Worm (Caenorhabditis elegans) whole organism, young adult: ENCODE results near the gene daf-36.

Experiments used
- B0261.1 ChIP-seq: sonication (generic microtip); optimal IDR thresholded peaks from 2 replicates; lab custom pipeline; 2016; ENCODE audit warnings: mild to moderate bottlenecking, missing genetic modification characterization, moderate library complexity, missing compliant biosample characterization
- B0336.3 ChIP-seq: fragments of 200-800 bp; sonication (Bioruptor generic); IDR thresholded peaks from 2 replicates; pipeline ENCODE4 v1.3.6; 2022; ENCODE audit warnings: missing genetic modification characterization, missing compliant biosample characterization
- C06A6.2 ChIP-seq: fragments of 200-800 bp; sonication (Bioruptor generic); conservative IDR thresholded peaks from 2 replicates; pipeline ENCODE4 v1.3.6; 2022; ENCODE audit warnings: missing genetic modification characterization, missing compliant biosample characterization
- C17E4.6 ChIP-seq: fragments of 200-800 bp; sonication (Bioruptor generic); IDR thresholded peaks from 2 replicates; pipeline ENCODE4 v1.3.6; 2022; ENCODE audit warnings: missing genetic modification reagents, missing genetic modification characterization, missing compliant biosample characterization
- F22D6.2 ChIP-seq: sonication (generic microtip); optimal IDR thresholded peaks from 2 replicates; lab custom pipeline; 2016; ENCODE audit warnings: mild to moderate bottlenecking, missing genetic modification characterization, missing compliant biosample characterization
- F23B12.7 ChIP-seq: sonication (generic microtip); optimal IDR thresholded peaks from 2 replicates; lab custom pipeline; 2017; ENCODE audit warnings: missing genetic modification characterization, mild to moderate bottlenecking, missing compliant biosample characterization, antibody characterized with exemption, moderate library complexity; ENCODE audit not compliant: insufficient read depth
- F37B4.10 ChIP-seq: fragments of 200-800 bp; sonication (Bioruptor generic); IDR thresholded peaks from 2 replicates; pipeline ENCODE4 v1.3.6; 2022; ENCODE audit warnings: missing genetic modification characterization, missing compliant biosample characterization
- F49E8.2 ChIP-seq: sonication (generic microtip); optimal IDR thresholded peaks from 3 replicates; lab custom pipeline; 2017; ENCODE audit warnings: missing genetic modification characterization, mild to moderate bottlenecking, missing compliant biosample characterization, antibody characterized with exemption, moderate library complexity; ENCODE audit not compliant: insufficient read depth
- F52B5.7 ChIP-seq: sonication (generic microtip); optimal IDR thresholded peaks from 2 replicates; lab custom pipeline; 2016; ENCODE audit warnings: mild to moderate bottlenecking, missing genetic modification characterization, missing compliant biosample characterization
- T07F8.4 ChIP-seq: sonication (generic microtip); optimal IDR thresholded peaks from 2 replicates; lab custom pipeline; 2016; ENCODE audit warnings: mild to moderate bottlenecking, missing genetic modification characterization, moderate library complexity, missing compliant biosample characterization
- T26A5.8 ChIP-seq: sonication (generic microtip); optimal IDR thresholded peaks from 2 replicates; lab custom pipeline; 2016; ENCODE audit warnings: missing genetic modification characterization, missing compliant biosample characterization
- Y56A3A.18 ChIP-seq: fragments of 200-800 bp; sonication (Bioruptor generic); IDR thresholded peaks from 2 replicates; pipeline ENCODE4 v1.3.6; 2022; ENCODE audit warnings: missing genetic modification reagents, missing genetic modification characterization, missing compliant biosample characterization
- Y95B8A.8 ChIP-seq: fragments of 200-800 bp; sonication (Bioruptor generic); IDR thresholded peaks from 2 replicates; pipeline ENCODE4 v1.3.6; 2022; ENCODE audit warnings: missing genetic modification reagents, missing genetic modification characterization, missing compliant biosample characterization
- akir-1 ChIP-seq: fragments of 200-800 bp; sonication (Bioruptor generic); optimal IDR thresholded peaks from 2 replicates; lab custom pipeline; 2018; ENCODE audit warnings: mild to moderate bottlenecking, missing genetic modification characterization, moderate library complexity, missing compliant biosample characterization
- ama-1 ChIP-seq, 3 experiments: fragments of 150-350 bp in 1 of 3; sonication (generic microtip) in 2 of 3; optimal IDR thresholded peaks; 2 replicates each; lab custom pipeline; 2014 to 2018; ENCODE audit warnings: missing biosample characterization in 2 of 3, missing genetic modification characterization in 2 of 3, missing genetic modification reagents in 2 of 3
- atf-7 ChIP-seq: sonication (generic microtip); optimal IDR thresholded peaks from 2 replicates; lab custom pipeline; 2017; ENCODE audit warnings: mild to moderate bottlenecking, missing genetic modification characterization, missing compliant biosample characterization
- attf-3 ChIP-seq: fragments of 200-800 bp; sonication (Bioruptor generic); conservative IDR thresholded peaks from 2 replicates; pipeline ENCODE4 v1.3.6; 2022; ENCODE audit warnings: missing genetic modification reagents, missing genetic modification characterization, missing compliant biosample characterization
- bed-2 ChIP-seq: fragments of 200-800 bp; sonication (Bioruptor generic); IDR thresholded peaks from 2 replicates; pipeline ENCODE4 v1.3.6; 2022; ENCODE audit warnings: missing genetic modification reagents, missing genetic modification characterization, missing compliant biosample characterization
- ccch-3 ChIP-seq: fragments of 200-800 bp; sonication (Bioruptor generic); optimal IDR thresholded peaks from 2 replicates; lab custom pipeline; 2018; ENCODE audit warnings: mild to moderate bottlenecking, missing genetic modification characterization, missing compliant biosample characterization
- cebp-2 ChIP-seq: fragments of 200-800 bp; sonication (Bioruptor generic); IDR thresholded peaks from 2 replicates; pipeline ENCODE4 v1.3.6; 2022; ENCODE audit warnings: missing genetic modification characterization, missing compliant biosample characterization
- ceh-100 ChIP-seq: fragments of 200-800 bp; sonication (Bioruptor generic); IDR thresholded peaks from 2 replicates; pipeline ENCODE4 v1.3.6; 2022; ENCODE audit warnings: missing genetic modification reagents, missing genetic modification characterization, missing compliant biosample characterization
- ceh-79 ChIP-seq: sonication (generic microtip); optimal IDR thresholded peaks from 2 replicates; lab custom pipeline; 2017; ENCODE audit warnings: mild to moderate bottlenecking, missing genetic modification characterization, missing compliant biosample characterization
- ceh-91 ChIP-seq: fragments of 200-800 bp; sonication (Bioruptor generic); IDR thresholded peaks from 2 replicates; pipeline ENCODE4 v1.3.6; 2022; ENCODE audit warnings: missing genetic modification reagents, missing genetic modification characterization, missing compliant biosample characterization
- chd-7 ChIP-seq: sonication (generic microtip); optimal IDR thresholded peaks from 2 replicates; lab custom pipeline; 2016; ENCODE audit warnings: mild to moderate bottlenecking, missing genetic modification characterization, moderate library complexity, missing compliant biosample characterization
- die-1 ChIP-seq: sonication (generic microtip); optimal IDR thresholded peaks from 2 replicates; lab custom pipeline; 2016; ENCODE audit warnings: missing genotype, mild to moderate bottlenecking, missing genetic modification characterization, missing compliant biosample characterization
- dpff-1 ChIP-seq: sonication (generic microtip); optimal IDR thresholded peaks from 2 replicates; lab custom pipeline; 2017; ENCODE audit warnings: mild to moderate bottlenecking, missing genetic modification characterization, missing compliant biosample characterization
- egrh-3 ChIP-seq: fragments of 200-800 bp; sonication (Bioruptor generic); IDR thresholded peaks from 2 replicates; pipeline ENCODE4 v1.3.6; 2022; ENCODE audit warnings: missing genetic modification reagents, missing genetic modification characterization, missing compliant biosample characterization
- gei-17 ChIP-seq: fragments of 200-800 bp; sonication (Bioruptor generic); optimal IDR thresholded peaks from 2 replicates; lab custom pipeline; 2018; ENCODE audit warnings: mild to moderate bottlenecking, missing genetic modification characterization, missing compliant biosample characterization
- him-1 ChIP-seq: sonication (generic microtip); optimal IDR thresholded peaks from 2 replicates; lab custom pipeline; 2016; ENCODE audit warnings: missing genotype, missing genetic modification reagents, missing genetic modification characterization, missing compliant biosample characterization
- hsf-1 ChIP-seq: fragments of 200-800 bp; sonication (Bioruptor generic); IDR thresholded peaks from 2 replicates; pipeline ENCODE4 v1.3.6; 2022; ENCODE audit warnings: missing genetic modification reagents, missing genetic modification characterization, missing compliant biosample characterization
- let-526 ChIP-seq: fragments of 200-800 bp; sonication (Bioruptor generic); IDR thresholded peaks from 2 replicates; pipeline ENCODE4 v1.3.6; 2022; ENCODE audit warnings: missing genetic modification reagents, missing genetic modification characterization, missing compliant biosample characterization
- lin-54 ChIP-seq: fragments of 200-800 bp; sonication (Bioruptor generic); optimal IDR thresholded peaks from 2 replicates; lab custom pipeline; 2018; ENCODE audit warnings: mild to moderate bottlenecking, missing genetic modification characterization, missing compliant biosample characterization
- lir-1 ChIP-seq: fragments of 200-800 bp; sonication (Bioruptor generic); conservative IDR thresholded peaks from 2 replicates; pipeline ENCODE4 v1.3.6; 2022; ENCODE audit warnings: missing genetic modification reagents, missing genetic modification characterization, missing compliant biosample characterization
- madf-10 ChIP-seq: sonication (generic microtip); optimal IDR thresholded peaks from 2 replicates; lab custom pipeline; 2016; ENCODE audit warnings: mild to moderate bottlenecking, missing genetic modification characterization, missing compliant biosample characterization
- madf-8 ChIP-seq: fragments of 200-800 bp; sonication (Bioruptor generic); conservative IDR thresholded peaks from 2 replicates; pipeline ENCODE4 v1.3.6; 2022; ENCODE audit warnings: missing genetic modification reagents, missing genetic modification characterization, missing compliant biosample characterization
- mxl-1 ChIP-seq: sonication (generic microtip); optimal IDR thresholded peaks from 2 replicates; lab custom pipeline; 2016; ENCODE audit warnings: missing genetic modification characterization, missing compliant biosample characterization
- nhr-120 ChIP-seq: fragments of 200-800 bp; sonication (Bioruptor generic); IDR thresholded peaks from 2 replicates; pipeline ENCODE4 v1.3.6; 2022; ENCODE audit warnings: missing genetic modification characterization, missing compliant biosample characterization
- nhr-27 ChIP-seq: fragments of 200-800 bp; sonication (Bioruptor generic); optimal IDR thresholded peaks from 2 replicates; lab custom pipeline; 2018; ENCODE audit warnings: mild to moderate bottlenecking, missing genetic modification characterization, moderate library complexity, missing compliant biosample characterization
- pbrm-1 ChIP-seq: fragments of 200-800 bp; sonication (Bioruptor generic); IDR thresholded peaks from 2 replicates; pipeline ENCODE4 v1.3.6; 2022; ENCODE audit warnings: missing genetic modification reagents, missing genetic modification characterization, missing compliant biosample characterization
- pha-4 ChIP-seq: fragments of 150-350 bp; sonication (generic microtip); optimal IDR thresholded peaks from 2 replicates; lab custom pipeline; 2014; ENCODE audit warnings: missing biosample characterization, missing genetic modification reagents, missing genetic modification characterization
- repo-1 ChIP-seq: sonication (generic microtip); optimal IDR thresholded peaks from 2 replicates; lab custom pipeline; 2017; ENCODE audit warnings: mild to moderate bottlenecking, missing genetic modification characterization, missing compliant biosample characterization
- snpc-1.3 ChIP-seq: sonication (generic microtip); optimal IDR thresholded peaks from 2 replicates; lab custom pipeline; 2017; ENCODE audit warnings: missing genetic modification characterization, mild to moderate bottlenecking, missing compliant biosample characterization, antibody characterized with exemption, moderate library complexity, missing genotype, missing genetic modification reagents; ENCODE audit not compliant: insufficient read depth
- tbp1 ChIP-seq: fragments of 200-800 bp; sonication (Bioruptor generic); optimal IDR thresholded peaks from 2 replicates; lab custom pipeline; 2018; ENCODE audit warnings: mild to moderate bottlenecking, missing genetic modification characterization, missing compliant biosample characterization
- tbx-9 ChIP-seq: sonication (generic microtip); optimal IDR thresholded peaks from 2 replicates; lab custom pipeline; 2016; ENCODE audit warnings: borderline replicate concordance, missing genetic modification characterization, inconsistent platforms, missing compliant biosample characterization
- xnd-1 ChIP-seq: sonication (generic microtip); optimal IDR thresholded peaks from 2 replicates; lab custom pipeline; 2016; ENCODE audit warnings: missing genotype, missing genetic modification reagents, missing genetic modification characterization, missing compliant biosample characterization
- zim-3 ChIP-seq: sonication (generic microtip); optimal IDR thresholded peaks from 2 replicates; lab custom pipeline; 2017; ENCODE audit warnings: mild to moderate bottlenecking, missing genetic modification characterization, moderate library complexity, missing compliant biosample characterization
- ztf-18 ChIP-seq: sonication (generic microtip); optimal IDR thresholded peaks from 2 replicates; lab custom pipeline; 2016; ENCODE audit warnings: missing genotype, mild to moderate bottlenecking, missing genetic modification characterization, missing compliant biosample characterization
- ztf-22 ChIP-seq: fragments of 200-800 bp; sonication (Bioruptor generic); optimal IDR thresholded peaks from 2 replicates; lab custom pipeline; 2018; ENCODE audit warnings: mild to moderate bottlenecking, missing genetic modification characterization, moderate library complexity, missing compliant biosample characterization
- ztf-25 ChIP-seq: fragments of 200-800 bp; sonication (Bioruptor generic); IDR thresholded peaks from 2 replicates; pipeline ENCODE4 v1.3.6; 2022; ENCODE audit warnings: missing genetic modification reagents, missing genetic modification characterization, missing compliant biosample characterization

Gene daf-36

ce11 chrV:10237959-10238444 lies 12.5 kb upstream of the daf-36 start (continued):
- TF ChIP-seq ztf-25: peak; percentile 85
- TF ChIP-seq cebp-2 (GFP tag; lab: Robert Waterston, UW): no peak
- no peak for TF ChIP-seq ama-1 (optimal IDR thresholded peaks at IDR 0.05; lab: Kevin White, UChicago)
- TF ChIP-seq ama-1 (GFP tag; optimal IDR thresholded peaks at IDR 0.05; lab: Kevin White, UChicago): no peak
- TF ChIP-seq madf-10 (tag; lab: Kevin White, UChicago): no peak
- no peak for TF ChIP-seq pha-4 (tag; lab: Kevin White, UChicago)
- TF ChIP-seq gei-17 (GFP tag; lab: Kevin White, UChicago): no peak
- TF ChIP-seq dpff-1 (tag; lab: Kevin White, UChicago): peak; percentile 93
- no peak for TF ChIP-seq tbx-9 (tag; lab: Kevin White, UChicago)
- TF ChIP-seq ztf-18: peak; percentile 7
- no peak for TF ChIP-seq ccch-3 (GFP tag; lab: Kevin White, UChicago)
- peak; percentile 9 for TF ChIP-seq B0261.1 (tag; lab: Kevin White, UChicago)
- peak; percentile 58 for TF ChIP-seq F49E8.2 (tag; lab: Kevin White, UChicago)
- TF ChIP-seq ceh-91 (GFP tag; lab: Robert Waterston, UW): peak; percentile 14; the same call in 1 of the 2 replicates
- TF ChIP-seq F37B4.10 (GFP tag; lab: Robert Waterston, UW): no peak
- TF ChIP-seq chd-7 (tag; lab: Kevin White, UChicago): peak; percentile 78
- TF ChIP-seq let-526 (GFP tag; lab: Robert Waterston, UW): no peak
- TF ChIP-seq Y95B8A.8 (GFP tag; lab: Robert Waterston, UW): peak; percentile 85; the same call in 1 of the 2 replicates
- TF ChIP-seq him-1 (tag; lab: Kevin White, UChicago): no peak
- no peak for TF ChIP-seq ceh-100 (GFP tag; lab: Robert Waterston, UW)
- peak; percentile 73 for TF ChIP-seq atf-7 (tag; lab: Kevin White, UChicago)
- TF ChIP-seq F52B5.7 (tag; lab: Kevin White, UChicago): peak; percentile 91
- peak; percentile 60 for TF ChIP-seq T26A5.8
- peak; percentile 49; the same call in 1 of the 2 replicates for TF ChIP-seq C17E4.6 (GFP tag; lab: Robert Waterston, UW)
- no peak for TF ChIP-seq F22D6.2 (tag; lab: Kevin White, UChicago)
- peak; percentile 82 for TF ChIP-seq nhr-27 (tag; lab: Kevin White, UChicago)
- TF ChIP-seq egrh-3 (GFP tag; lab: Robert Waterston, UW): no peak
- TF ChIP-seq mxl-1 (tag; lab: Kevin White, UChicago): no peak
- no peak for TF ChIP-seq nhr-120
- no peak for TF ChIP-seq F23B12.7 (tag; lab: Kevin White, UChicago)
- peak; percentile 4 for TF ChIP-seq zim-3 (tag; lab: Kevin White, UChicago)
- peak; percentile 28 for TF ChIP-seq xnd-1 (tag; lab: Kevin White, UChicago)
- TF ChIP-seq pbrm-1: no peak; the same call in 1 of the 2 replicates
- peak; percentile 45 for TF ChIP-seq tbp1 (GFP tag; lab: Kevin White, UChicago)
- no peak for TF ChIP-seq T07F8.4 (tag; lab: Kevin White, UChicago)
- TF ChIP-seq attf-3: no peak
- TF ChIP-seq B0336.3 (GFP tag; lab: Robert Waterston, UW): peak; percentile 82
- TF ChIP-seq akir-1: no peak
- no peak for TF ChIP-seq bed-2
- no peak for TF ChIP-seq ztf-22 (GFP tag; lab: Kevin White, UChicago)
- TF ChIP-seq lin-54 (GFP tag; lab: Kevin White, UChicago): peak; percentile 33
- TF ChIP-seq C06A6.2: no peak
- 0 out of 2 replicates have a peak, but pooled peaks have one; percentile 63 for TF ChIP-seq hsf-1 (GFP tag; lab: Robert Waterston, UW)
- peak; percentile 83 for TF ChIP-seq ceh-79 (tag; lab: Kevin White, UChicago)
- TF ChIP-seq madf-8 (GFP tag; lab: Robert Waterston, UW): no peak
- no peak for TF ChIP-seq snpc-1.3 (tag; lab: Kevin White, UChicago)
- TF ChIP-seq Y56A3A.18 (GFP tag; lab: Robert Waterston, UW): peak; percentile 59
- no peak for TF ChIP-seq repo-1 (tag; lab: Kevin White, UChicago)
- no peak for TF ChIP-seq lir-1 (GFP tag; lab: Robert Waterston, UW)
- peak; percentile 27 for TF ChIP-seq die-1 (tag; lab: Kevin White, UChicago)
